Worm (Caenorhabditis elegans): ENCODE measurements around the gene T02H6.5.
A peak's percentile ranks its signal among the peaks of the same experiment; 100 is the strongest.

T02H6.5 gene

DNA sequence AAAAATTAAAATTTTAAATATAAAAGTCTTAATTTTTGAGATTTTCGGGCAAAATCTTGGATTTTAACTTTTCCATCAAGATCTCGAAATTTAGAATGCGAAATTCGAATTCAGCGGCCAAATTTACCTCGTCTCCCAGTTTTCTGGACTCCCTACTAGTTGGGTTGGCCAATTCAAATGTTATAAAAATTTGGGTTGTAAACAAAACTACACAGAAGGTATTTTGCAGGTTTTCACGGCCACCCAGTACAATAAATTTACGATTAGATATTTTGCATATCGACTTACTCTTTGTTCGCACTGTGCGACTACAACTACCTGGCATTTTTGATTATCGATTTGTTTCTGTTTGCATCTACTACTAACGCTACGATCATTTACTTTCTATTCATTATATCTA lies at the start of gene T02H6.5:
Gene T02H6.5 (plus strand): TSS at position 301 of the 400 bp plus-strand sequence.
- TF ChIP-seq ceh-34 (tag; optimal IDR thresholded peaks at IDR 0.05) = no peak
- no peak for TF ChIP-seq hlh-30 (tag; optimal IDR thresholded peaks at IDR 0.05; ENCODE audit: insufficient read depth)
- no peak for TF ChIP-seq odd-2 (tag; optimal IDR thresholded peaks at IDR 0.05)
- TF ChIP-seq ceh-30 (tag; optimal IDR thresholded peaks at IDR 0.05) = no peak
- TF ChIP-seq tbx-7 (tag; optimal IDR thresholded peaks at IDR 0.05) = no peak
- TF ChIP-seq ceh-31 (tag; optimal IDR thresholded peaks at IDR 0.05) = no peak
- TF ChIP-seq C38D4.7 (GFP tag; optimal IDR thresholded peaks at IDR 0.05) = no peak
- TF ChIP-seq pax-1 (tag; optimal IDR thresholded peaks at IDR 0.05) = no peak
- no peak for TF ChIP-seq pat-9 (tag; optimal IDR thresholded peaks at IDR 0.05)
- no peak for TF ChIP-seq ttx-3 (tag; optimal IDR thresholded peaks at IDR 0.05)
- TF ChIP-seq lin-11 (tag; optimal IDR thresholded peaks at IDR 0.05) = no peak
- no peak for TF ChIP-seq pha-2 (tag; optimal IDR thresholded peaks at IDR 0.05)
- TF ChIP-seq fkh-6 (tag; optimal IDR thresholded peaks at IDR 0.05) = no peak
- TF ChIP-seq fkh-10 (GFP tag; optimal IDR thresholded peaks at IDR 0.05) = no peak
- no peak for TF ChIP-seq madf-2 (tag; optimal IDR thresholded peaks at IDR 0.05)
- TF ChIP-seq C08G9.2 (tag; optimal IDR thresholded peaks at IDR 0.05) = no peak
- TF ChIP-seq nhr-232 (tag; optimal IDR thresholded peaks at IDR 0.05) = no peak
- TF ChIP-seq Y22D7AL.16 (tag; optimal IDR thresholded peaks at IDR 0.05) = no peak
- TF ChIP-seq syd-9 (tag; optimal IDR thresholded peaks at IDR 0.05) = no peak

DNA sequence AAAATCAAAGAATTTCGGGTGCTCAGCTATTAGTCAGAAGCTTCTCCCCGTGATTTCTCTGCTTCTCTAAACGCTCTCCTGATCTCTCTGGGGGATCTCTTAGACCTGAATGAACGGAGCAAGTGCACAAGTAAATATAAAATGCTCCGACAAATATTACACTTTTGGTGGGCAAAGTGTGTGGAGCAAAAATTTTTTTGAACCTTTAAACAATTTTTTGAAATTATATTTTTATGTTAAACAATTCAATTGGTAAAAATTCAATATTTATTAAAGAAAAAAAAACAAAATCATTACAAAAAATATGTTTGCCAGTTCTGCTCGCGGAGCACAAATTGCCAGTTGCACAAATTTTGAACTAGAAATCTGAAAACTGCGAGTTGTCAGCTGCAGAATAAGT lies 45.4 kb upstream of the T02H6.5 start, which contains the start of gene K07E8.6:
Gene K07E8.6 (minus strand): TSS at position 101 of the 400 bp plus-strand sequence.
- TF ChIP-seq ztf-16 (tag; optimal IDR thresholded peaks at IDR 0.05) (no peak), K02D7.2 (tag; optimal IDR thresholded peaks at IDR 0.05) (no peak), K09A11.1 (tag; optimal IDR thresholded peaks at IDR 0.05; ENCODE audit: insufficient read depth) (no peak)

DNA sequence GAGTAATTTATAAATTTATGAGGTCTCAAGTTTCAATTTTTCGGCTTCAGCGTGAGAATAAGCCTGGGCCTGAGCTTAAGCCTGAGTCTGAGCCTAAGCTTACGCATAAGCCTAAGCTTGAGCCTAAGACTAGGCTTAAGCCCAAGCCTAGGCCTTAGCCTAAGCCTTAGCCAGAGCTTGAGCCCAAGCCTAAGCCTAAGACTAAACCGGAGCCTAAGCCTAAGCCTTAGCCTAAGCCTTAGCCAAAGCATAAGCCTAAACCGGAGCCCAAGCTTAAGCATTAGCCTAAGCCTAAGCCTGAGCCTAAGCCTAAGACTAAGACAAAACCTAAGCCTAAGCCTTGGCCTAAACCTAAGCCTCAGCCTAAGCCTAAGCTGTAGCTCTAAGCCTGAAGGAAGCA lies 41.2 kb upstream of the T02H6.5 start:
- TF ChIP-seq ets-4 (tag; optimal IDR thresholded peaks at IDR 0.05) = no peak
- TF ChIP-seq dve-1 (tag; optimal IDR thresholded peaks at IDR 0.05) = peak; percentile 80

ce11 chrII:650321-651005 lies 34.4 kb upstream of the T02H6.5 start, which contains the start of the genes K07E8.7 and frpr-14:
Gene K07E8.7 (minus strand): TSS chrII:650367.
Gene frpr-14 (plus strand): TSS chrII:650955.
- TF ChIP-seq dve-1 (tag; optimal IDR thresholded peaks at IDR 0.05) (no peak), unc-42 (tag; optimal IDR thresholded peaks at IDR 0.05) (peak; percentile 27), syd-9 (tag; optimal IDR thresholded peaks at IDR 0.05) (no peak)

DNA sequence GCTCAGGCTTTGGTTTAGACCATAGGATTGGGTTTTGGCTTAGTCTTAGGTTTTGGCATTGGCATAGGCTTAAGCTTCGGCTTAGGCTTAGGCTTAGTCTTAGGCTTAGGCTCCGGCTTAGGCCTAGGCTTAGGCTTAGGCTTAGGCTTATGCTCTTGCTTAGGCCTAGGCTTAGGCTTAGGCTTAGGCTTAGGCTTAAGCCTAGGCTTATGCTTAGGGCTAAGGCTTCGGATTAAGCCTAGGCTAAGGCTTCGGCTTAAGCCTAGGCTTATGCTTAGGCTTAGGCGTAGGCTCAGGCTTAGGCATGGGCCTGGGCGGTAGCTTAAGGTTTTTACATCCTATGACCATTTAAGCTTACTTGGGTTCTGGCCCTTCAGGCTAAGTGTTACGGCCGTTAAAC lies 33.6 kb upstream of the T02H6.5 start:
- no peak for TF ChIP-seq hlh-13 (GFP tag; optimal IDR thresholded peaks at IDR 0.05)
- no peak for TF ChIP-seq hlh-8 (tag; optimal IDR thresholded peaks at IDR 0.05)
- no peak for TF ChIP-seq gmeb-2 (tag; optimal IDR thresholded peaks at IDR 0.05)
- TF ChIP-seq ceh-18 (tag; optimal IDR thresholded peaks at IDR 0.05) = no peak
- no peak for TF ChIP-seq pax-1 (tag; optimal IDR thresholded peaks at IDR 0.05)
- no peak for TF ChIP-seq lim-6 (tag; optimal IDR thresholded peaks at IDR 0.05)
- TF ChIP-seq ttx-3 (tag; optimal IDR thresholded peaks at IDR 0.05) = no peak
- no peak for TF ChIP-seq eyg-1 (tag; optimal IDR thresholded peaks at IDR 0.05)
- no peak for TF ChIP-seq madf-2 (tag; optimal IDR thresholded peaks at IDR 0.05)
- no peak for TF ChIP-seq pha-2 (tag; optimal IDR thresholded peaks at IDR 0.05)
- no peak for TF ChIP-seq fax-1 (tag; optimal IDR thresholded peaks at IDR 0.05)
- no peak for TF ChIP-seq ceh-6 (GFP tag; optimal IDR thresholded peaks at IDR 0.05)
- no peak for TF ChIP-seq fkh-6 (tag; optimal IDR thresholded peaks at IDR 0.05)
- TF ChIP-seq elt-2 (tag; optimal IDR thresholded peaks at IDR 0.05) = no peak
- TF ChIP-seq mec-3 (tag; optimal IDR thresholded peaks at IDR 0.05; ENCODE audit: borderline replicate concordance) = peak; percentile 24
- TF ChIP-seq T23F11.4 (GFP tag; optimal IDR thresholded peaks at IDR 0.05) = no peak
- peak; percentile 79 for TF ChIP-seq dve-1 (tag; optimal IDR thresholded peaks at IDR 0.05)

Data from whole organism, late embryonic.